Fruit fly (Drosophila melanogaster): ENCODE measurements around the gene Wwox.

The Wwox gene

DNA sequence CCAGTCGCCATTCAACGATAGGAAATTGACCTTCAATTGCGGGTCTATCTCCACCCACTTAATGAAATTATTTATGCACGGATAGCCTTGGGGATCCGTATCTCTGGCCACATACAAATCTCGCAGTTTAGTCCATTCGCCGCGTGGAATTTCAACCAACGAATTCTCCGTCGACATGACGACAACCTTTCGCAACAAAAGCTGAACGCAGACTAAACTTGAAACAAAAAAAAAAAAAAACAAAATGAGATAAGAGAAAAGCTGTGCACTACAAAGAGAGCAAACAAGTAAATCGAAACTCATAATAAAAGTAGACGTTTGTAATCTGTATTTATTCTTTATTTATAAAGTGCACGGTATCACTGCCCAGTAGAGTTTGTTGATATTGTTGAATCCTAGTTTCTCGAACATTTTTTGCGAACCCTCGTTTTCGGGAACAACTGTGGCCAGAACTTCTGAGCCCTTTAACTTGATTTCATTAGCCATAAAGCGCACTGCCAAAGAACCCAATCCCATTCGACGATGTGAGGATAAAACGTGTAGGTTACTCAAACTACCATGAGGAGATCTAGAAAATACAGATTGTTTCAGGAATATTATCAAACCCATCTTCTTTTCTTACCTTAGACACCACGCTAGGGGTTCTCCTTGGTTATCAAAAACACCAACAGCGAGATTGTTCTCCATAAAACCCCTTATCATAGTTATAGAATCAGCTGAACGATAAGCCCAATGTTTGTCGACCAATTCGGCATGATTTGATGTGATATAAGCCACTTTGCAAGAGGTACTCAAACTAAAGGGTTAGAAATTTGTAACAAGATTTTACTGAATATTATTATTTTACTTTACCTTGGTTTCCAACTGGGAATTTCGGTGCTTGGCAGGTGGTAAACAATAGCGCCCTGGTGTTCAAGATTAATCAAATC lies 5.5 kb upstream of the Wwox start, which contains the start of gene CG12560:
Gene CG12560, minus strand, starts transcription at position 195 of the 929 bp plus-strand sequence.
- TF ChIP-seq CG17801 (GFP tag; optimal IDR thresholded peaks at IDR 0.05; ENCODE audit: partially characterized antibody): no peak

DNA sequence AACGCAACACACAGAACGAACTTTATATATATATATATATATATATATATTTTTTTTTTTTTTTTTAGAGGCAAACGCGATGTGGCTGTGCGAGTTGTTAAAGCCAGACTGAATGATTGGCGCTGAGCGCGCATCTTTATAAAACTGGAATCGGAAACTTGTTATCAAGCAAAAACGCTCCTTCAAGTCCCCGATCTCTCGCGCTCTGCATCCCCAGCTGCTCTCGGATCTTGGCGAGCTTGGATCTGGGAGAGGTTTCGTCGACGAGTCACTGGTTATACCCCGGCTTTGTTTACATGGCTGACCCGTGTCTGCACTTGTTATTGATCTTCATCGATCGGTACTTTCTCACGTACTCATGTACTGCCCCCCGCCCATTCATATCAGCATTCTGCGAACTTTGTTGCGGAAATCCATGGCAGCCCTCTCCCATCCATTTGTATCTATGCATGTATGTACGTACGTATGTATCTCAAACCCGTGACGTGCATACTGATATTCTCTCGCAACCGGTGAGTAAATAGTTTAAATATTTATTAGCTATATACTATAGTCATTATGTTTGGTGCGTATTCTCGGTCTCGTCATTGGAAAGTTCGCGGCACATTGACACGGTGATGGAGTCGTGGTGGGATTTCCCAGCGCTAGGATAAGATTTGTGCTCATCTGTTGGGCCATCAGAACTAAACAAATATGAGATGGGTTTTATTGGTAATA lies 3.2 kb upstream of the Wwox start, which contains the start of gene Spn28Dc:
Gene Spn28Dc, minus strand, starts transcription at position 51 of the 717 bp plus-strand sequence.
- no peak for TF ChIP-seq CG17801 (GFP tag; optimal IDR thresholded peaks at IDR 0.05; ENCODE audit: partially characterized antibody)

DNA sequence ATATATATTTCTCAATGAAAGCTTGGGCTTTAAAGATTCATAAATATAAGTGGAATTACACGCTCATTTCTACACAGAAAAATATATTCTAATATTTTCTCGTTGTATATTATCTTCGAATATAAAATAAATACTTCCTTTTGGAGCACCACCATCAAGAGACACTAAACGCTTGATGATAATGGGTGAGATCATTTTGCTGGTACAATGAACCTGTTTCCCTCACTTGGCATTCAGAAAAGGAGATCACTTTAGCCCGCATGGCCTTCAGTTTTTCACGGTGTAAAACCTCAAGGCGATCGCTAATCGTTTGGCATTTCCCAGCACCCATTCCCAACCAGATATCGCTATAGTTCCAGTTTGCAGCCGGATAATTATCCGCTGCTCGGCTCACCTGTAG lies 2.0 kb upstream of the Wwox start:
- TF ChIP-seq CG17801 (GFP tag; optimal IDR thresholded peaks at IDR 0.05; ENCODE audit: partially characterized antibody): no peak

DNA sequence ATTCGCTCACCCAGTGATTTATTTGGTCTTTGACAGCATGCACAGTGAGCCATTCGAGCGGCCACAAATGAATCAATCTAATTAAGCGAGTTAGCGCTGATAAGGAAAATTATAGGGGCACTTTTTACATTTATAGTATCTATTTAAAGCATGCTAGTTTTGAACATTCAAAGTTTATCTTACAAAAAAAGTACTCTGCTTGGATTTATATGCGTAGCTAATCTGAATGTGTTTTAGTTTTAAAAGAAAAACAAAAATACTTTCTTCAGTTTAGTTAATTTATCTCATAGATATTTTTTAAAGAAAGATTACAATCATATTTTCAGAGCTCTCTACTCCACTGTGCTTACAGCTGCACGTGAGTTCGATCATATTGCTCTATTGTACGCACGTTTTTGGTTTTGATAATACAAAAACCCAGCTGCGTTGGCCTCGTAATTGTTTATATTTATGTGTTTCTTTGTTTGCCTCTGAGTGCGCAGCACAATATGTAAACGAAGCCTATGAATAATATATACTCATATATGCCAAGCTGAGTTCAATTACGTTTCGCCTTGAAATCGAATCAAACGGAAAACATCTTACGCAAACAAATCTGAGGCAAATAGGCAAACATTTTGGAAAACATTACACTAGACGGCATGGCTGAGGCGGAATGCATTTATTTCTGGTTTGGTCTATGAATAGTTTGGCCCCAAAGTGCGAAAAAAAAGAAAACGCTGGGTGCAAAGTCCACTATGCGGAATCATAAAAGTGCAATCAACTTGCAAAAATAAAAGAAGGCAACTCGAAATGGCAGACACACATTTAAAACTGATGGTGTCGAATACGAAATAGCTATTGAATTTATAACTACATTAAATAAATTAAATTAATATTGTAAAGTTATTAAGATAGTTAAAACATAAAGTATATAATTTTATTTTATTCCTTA lies 2.1 kb downstream of the Wwox start:
- peak; percentile 32 for TF ChIP-seq CG17801 (GFP tag; optimal IDR thresholded peaks at IDR 0.05; ENCODE audit: partially characterized antibody)

DNA sequence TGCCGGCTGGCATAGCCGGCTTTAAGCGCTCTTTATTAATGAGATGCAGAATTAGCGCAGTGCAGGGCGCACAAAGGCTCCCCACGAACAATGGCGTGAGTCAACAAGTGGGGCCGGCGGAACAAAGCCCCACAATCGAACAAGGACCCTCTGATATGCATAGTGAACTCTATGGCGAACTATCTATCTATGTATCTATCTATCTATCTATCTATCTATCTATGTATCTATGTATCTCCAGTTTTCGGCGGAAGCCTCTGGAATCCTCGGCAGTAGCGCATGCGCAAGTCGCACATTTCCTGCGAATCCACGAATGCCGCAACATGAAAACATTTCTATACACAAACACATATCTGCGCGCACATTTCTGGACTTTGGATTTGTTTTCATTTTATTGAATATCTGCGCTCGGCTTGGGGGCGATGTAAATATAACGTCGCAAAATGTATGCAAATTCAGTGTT lies 3.5 kb downstream of the Wwox start:
- TF ChIP-seq CG17801 (GFP tag; optimal IDR thresholded peaks at IDR 0.05; ENCODE audit: partially characterized antibody): no peak

DNA sequence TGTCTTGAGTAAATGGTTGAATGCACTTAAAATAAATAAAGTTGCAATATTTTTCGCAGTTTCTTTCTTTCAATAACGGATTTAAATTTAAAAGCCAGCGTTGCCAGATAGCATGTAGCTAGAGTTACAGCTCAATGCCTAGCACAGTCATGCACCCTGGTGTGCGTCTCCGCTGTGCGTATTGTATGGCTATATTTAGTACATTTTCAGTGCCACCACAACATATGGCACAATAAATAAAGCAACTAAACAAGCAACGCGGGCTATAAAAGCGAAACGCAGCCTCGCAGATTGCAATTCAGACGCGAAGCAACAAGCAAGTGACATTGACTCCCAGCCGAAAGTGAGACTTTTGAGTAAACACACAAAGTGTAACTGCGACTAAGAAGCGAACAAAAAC lies 5.4 kb downstream of the Wwox start, which contains the start of gene Sirup:
Gene Sirup, plus strand, starts transcription at position 215 of the 400 bp plus-strand sequence.
- no peak for TF ChIP-seq CG17801 (GFP tag; optimal IDR thresholded peaks at IDR 0.05; ENCODE audit: partially characterized antibody)

DNA sequence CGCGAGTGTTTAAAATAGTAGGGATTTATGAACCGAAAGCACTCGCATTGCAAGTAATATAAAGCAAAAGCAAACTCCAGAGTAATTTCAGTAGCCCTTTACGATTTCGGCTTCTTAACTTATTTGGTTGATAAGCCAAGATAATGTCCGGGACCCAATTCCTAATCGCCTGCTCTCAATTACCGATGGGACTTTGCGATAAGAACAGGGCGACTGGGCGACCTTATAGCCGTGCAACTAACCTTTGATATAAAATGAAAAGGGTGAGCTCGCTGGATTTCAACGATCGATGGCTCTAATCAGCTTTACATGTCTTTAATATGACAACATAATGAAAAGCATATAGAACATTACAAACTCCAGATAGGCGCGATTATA lies 6.0 kb downstream of the Wwox start, which contains the start of gene CG7227:
Gene CG7227, minus strand, starts transcription at position 72 of the 378 bp plus-strand sequence.
- TF ChIP-seq CG17801 (GFP tag; optimal IDR thresholded peaks at IDR 0.05; ENCODE audit: partially characterized antibody): no peak

DNA sequence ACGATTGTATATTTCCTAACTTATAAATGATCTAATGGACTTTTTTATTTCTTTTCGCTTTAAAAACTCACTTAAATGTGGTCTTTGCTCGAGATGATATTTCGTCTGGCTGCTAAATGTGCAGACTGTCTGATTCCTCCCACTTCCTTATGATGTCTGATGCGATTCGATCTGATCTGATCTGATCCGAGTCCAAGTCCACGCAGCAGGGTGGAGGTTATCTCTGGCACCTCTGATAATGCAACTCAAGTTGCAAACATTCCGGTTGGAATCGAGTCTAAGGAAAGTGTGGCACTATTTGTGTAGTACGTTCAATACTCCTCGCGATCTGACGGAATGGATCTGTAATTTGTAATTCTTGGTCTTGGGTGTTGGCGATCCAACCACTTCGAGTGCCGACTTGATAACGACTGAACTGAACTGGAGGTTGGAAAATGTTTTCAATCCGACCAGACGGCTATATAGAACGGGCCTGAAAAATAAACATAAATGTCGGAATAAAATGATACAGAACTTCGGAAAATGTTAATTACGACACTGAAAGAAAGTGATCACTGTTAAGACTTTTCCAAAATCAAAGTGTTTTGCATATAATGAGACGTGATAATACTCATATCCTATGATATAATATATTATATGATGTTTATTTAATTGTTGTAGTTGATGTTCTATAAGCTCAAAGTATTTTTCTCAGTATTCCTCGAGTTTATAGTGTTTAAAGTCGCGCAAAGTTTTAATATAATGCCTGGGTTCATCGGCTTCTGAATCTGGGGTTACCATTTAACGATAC lies 6.6 kb downstream of the Wwox start:
- no peak for TF ChIP-seq CG17801 (GFP tag; optimal IDR thresholded peaks at IDR 0.05; ENCODE audit: partially characterized antibody)

DNA sequence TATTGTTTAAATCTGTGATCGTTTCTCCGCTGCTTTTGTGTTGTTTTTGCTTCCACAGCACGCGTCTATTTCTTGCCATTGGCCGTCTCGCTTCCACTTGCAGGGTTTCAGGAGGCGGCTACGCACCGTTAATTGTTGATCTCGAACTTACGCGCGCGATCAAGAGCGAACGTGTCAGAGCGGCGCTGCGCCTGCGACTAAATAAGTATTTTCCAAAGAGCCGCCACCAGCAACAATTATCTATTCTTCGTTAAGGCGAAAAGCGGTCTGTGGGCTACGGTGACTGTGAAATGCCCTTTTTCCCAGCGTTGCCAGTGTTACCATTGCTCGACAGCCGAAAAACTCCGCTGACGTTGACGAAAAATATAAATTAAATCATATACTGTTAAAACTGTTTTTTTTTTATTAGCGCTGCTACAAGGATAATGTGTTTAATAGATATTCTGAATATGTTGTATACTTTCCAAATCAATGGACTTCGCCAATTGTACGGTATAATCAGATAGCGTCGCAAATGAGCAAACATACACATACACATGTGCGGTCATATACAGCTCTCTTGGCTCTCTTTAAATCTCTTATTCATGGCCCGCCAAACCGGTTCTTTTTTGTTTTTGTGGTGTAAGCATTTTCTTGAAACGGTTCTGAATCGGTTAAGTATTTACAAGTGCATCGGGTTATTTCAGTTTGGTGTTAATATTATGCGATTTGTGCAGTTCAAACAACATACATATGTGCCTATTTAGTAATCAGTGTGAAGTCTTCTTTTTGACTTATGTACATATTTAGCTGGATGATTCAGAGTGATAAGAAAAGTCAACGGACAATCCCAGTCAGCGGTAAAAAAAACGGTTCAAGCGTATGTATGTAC lies 9.9 kb downstream of the Wwox start, which contains the start of gene pes:
Gene pes, minus strand, starts transcription at position 201 of the 871 bp plus-strand sequence.
- peak; percentile 83 for TF ChIP-seq CG17801 (GFP tag; optimal IDR thresholded peaks at IDR 0.05; ENCODE audit: partially characterized antibody)

DNA sequence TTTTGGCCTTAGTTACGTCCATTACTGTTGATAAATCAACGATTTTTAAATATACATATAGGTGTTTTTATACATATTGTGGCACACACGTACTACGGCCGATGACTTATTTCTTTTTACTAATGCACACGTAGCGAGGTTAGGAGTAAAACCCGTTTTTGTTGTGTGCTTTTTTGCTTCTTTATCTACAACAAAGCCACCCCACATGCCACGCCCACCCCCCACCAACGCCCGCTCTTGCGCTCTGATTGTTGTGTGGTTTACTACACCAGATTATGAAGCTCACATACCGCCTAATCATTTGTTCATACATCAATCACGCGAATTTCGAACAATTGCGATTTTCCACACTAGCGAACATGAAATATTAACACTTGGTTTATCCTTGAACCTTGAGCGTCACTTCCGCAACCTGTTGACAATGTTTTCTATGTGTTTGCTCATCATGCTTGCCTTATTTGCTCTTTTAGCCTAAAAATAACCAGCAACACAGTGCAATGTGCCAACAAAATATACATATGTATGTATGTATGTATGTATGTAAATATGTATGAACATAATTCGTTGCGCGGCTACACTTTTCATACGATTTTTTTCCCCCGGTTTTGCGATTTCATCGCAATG lies 10.9 kb downstream of the Wwox start:
- no peak for TF ChIP-seq CG17801 (GFP tag; optimal IDR thresholded peaks at IDR 0.05; ENCODE audit: partially characterized antibody)

DNA sequence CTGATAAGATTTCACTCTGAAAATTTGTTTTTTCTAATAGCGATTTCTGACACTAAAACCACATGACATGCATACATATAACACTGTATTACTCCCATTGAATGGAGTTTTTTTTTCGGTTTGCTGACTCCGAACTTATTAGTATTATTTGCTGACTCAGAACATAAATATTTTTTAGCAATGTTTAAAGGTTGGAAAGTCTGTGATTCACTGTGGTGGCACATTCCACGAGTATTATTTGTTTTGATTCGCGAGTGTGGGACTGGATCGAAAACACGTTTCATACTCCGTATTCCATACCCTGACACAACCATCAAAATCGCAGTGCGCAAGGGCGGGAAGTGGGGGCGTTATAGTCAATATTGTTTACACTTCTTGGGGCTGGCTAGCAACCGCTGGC lies 11.4 kb downstream of the Wwox start:
- no peak for TF ChIP-seq CG17801 (GFP tag; optimal IDR thresholded peaks at IDR 0.05; ENCODE audit: partially characterized antibody)

DNA sequence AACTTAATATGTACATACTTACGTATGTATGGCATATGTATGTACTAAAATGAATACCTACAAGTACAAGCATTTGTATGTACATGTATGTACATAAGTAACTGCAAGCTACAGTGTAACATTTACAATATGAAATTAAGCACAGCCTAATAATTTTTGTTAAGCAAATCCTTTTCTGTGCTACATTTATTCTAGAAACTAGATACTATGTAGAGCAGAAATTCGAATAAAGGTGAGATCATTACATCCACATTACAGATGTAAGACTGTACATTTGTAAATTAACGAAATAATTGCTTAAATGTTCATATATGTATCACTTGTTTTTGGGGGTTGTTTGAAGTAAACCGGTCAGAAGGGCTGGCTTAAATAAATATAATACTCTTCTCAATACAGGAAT lies 12.1 kb downstream of the Wwox start:
- peak; percentile 34 for TF ChIP-seq CG17801 (GFP tag; optimal IDR thresholded peaks at IDR 0.05; ENCODE audit: partially characterized antibody)

Measured in ovary, adult (tissue).